Worm (Caenorhabditis elegans) whole organism, L4 larva: ENCODE measurements around the gene Y39A1A.21.

Experiments
- D1046.2 ChIP-seq: fragments of 200-800 bp; sonication (Bioruptor generic); IDR thresholded peaks from 2 replicates; pipeline ENCODE4 v1.3.6; 2022; ENCODE audit warnings: missing genetic modification characterization, missing compliant biosample characterization
- T26A8.4 ChIP-seq: fragments of 200-800 bp; sonication (Bioruptor generic); IDR thresholded peaks from 2 replicates; pipeline ENCODE4 v1.3.6; 2022; ENCODE audit warnings: missing genetic modification characterization, missing compliant biosample characterization
- aha-1 ChIP-seq: fragments of 150-350 bp; peaks from one replicate; lab custom pipeline; 2014; ENCODE audit warnings: missing biosample characterization, missing genetic modification characterization
- ama-1 ChIP-seq: fragments of 150-350 bp; optimal IDR thresholded peaks from 2 replicates; lab custom pipeline; 2014; ENCODE audit warnings: inconsistent platforms, mixed read lengths
- attf-4 ChIP-seq: sonication (generic microtip); optimal IDR thresholded peaks from 3 replicates; lab custom pipeline; 2017; ENCODE audit warnings: missing biosample characterization, missing genetic modification characterization
- ces-1 ChIP-seq: fragments of 150-350 bp; sonication (generic microtip); optimal IDR thresholded peaks from 4 replicates; lab custom pipeline; 2014; ENCODE audit warnings: missing biosample characterization, missing genetic modification reagents, missing genetic modification characterization
- ctbp-1 ChIP-seq: fragments of 200-800 bp; sonication (Bioruptor generic); IDR thresholded peaks from 2 replicates; pipeline ENCODE4 v1.3.6; 2022; ENCODE audit warnings: missing genetic modification reagents, missing genetic modification characterization, missing compliant biosample characterization
- daf-16 ChIP-seq, 3 experiments: sonication (generic microtip); optimal IDR thresholded peaks; 2 replicates each; lab custom pipeline; 2016 to 2017; ENCODE audit warnings: missing genetic modification characterization in 3 of 3, missing genetic modification reagents in 3 of 3, mild to moderate bottlenecking in 2 of 3, missing compliant biosample characterization in 2 of 3, missing biosample characterization in 1 of 3, moderate library complexity in 1 of 3
- dmd-6 ChIP-seq: fragments of 200-800 bp; sonication (Bioruptor generic); IDR thresholded peaks from 2 replicates; pipeline ENCODE4 v1.3.6; 2022; ENCODE audit warnings: missing genetic modification reagents, missing genetic modification characterization, missing compliant biosample characterization
- dmd-9 ChIP-seq: fragments of 200-800 bp; sonication (Bioruptor generic); IDR thresholded peaks from 2 replicates; pipeline ENCODE4 v1.3.6; 2022; ENCODE audit warnings: missing genetic modification reagents, missing genetic modification characterization, missing compliant biosample characterization
- dpl-1 ChIP-seq: fragments of 150-350 bp; optimal IDR thresholded peaks from 2 replicates; lab custom pipeline; 2014; ENCODE audit warnings: missing biosample characterization, missing genetic modification reagents, missing genetic modification characterization
- dve-1 ChIP-seq: sonication (generic microtip); optimal IDR thresholded peaks from 2 replicates; lab custom pipeline; 2017; ENCODE audit warnings: antibody characterized with exemption, mild to moderate bottlenecking, missing genetic modification characterization, missing compliant biosample characterization; ENCODE audit not compliant: insufficient read depth
- egl-43 ChIP-seq: fragments of 200-800 bp; sonication (Bioruptor generic); IDR thresholded peaks from 2 replicates; pipeline ENCODE4 v1.3.6; 2022; ENCODE audit warnings: missing genetic modification reagents, missing genetic modification characterization, missing compliant biosample characterization
- hlh-11 ChIP-seq: fragments of 200-800 bp; sonication (Bioruptor generic); optimal IDR thresholded peaks from 2 replicates; lab custom pipeline; 2018; ENCODE audit warnings: mild to moderate bottlenecking, missing genetic modification characterization, missing compliant biosample characterization
- lin-1 ChIP-seq: fragments of 200-800 bp; sonication (Bioruptor generic); IDR thresholded peaks from 2 replicates; pipeline ENCODE4 v1.3.6; 2022; ENCODE audit warnings: missing genetic modification reagents, missing genetic modification characterization, missing compliant biosample characterization
- lin-38 ChIP-seq: fragments of 200-800 bp; sonication (Bioruptor generic); IDR thresholded peaks from 2 replicates; pipeline ENCODE4 v1.3.6; 2022; ENCODE audit warnings: missing genetic modification reagents, missing genetic modification characterization, missing compliant biosample characterization
- lsy-2 ChIP-seq, 2 experiments: fragments of 150-350 bp in 1 of 2; sonication (generic microtip) in 1 of 2; optimal IDR thresholded peaks; 2 replicates each; lab custom pipeline; 2014 to 2017; ENCODE audit warnings: missing biosample characterization in 2 of 2, missing genetic modification characterization in 2 of 2
- madf-5 ChIP-seq, 2 experiments: fragments of 200-800 bp; sonication (Bioruptor generic); IDR thresholded peaks; 2 replicates each; pipeline ENCODE4 v1.3.6; 2022; ENCODE audit warnings: missing compliant biosample characterization in 2 of 2, missing genetic modification characterization in 2 of 2
- madf-9 ChIP-seq: fragments of 200-800 bp; sonication (Bioruptor generic); conservative IDR thresholded peaks from 2 replicates; pipeline ENCODE4 v1.3.6; 2022; ENCODE audit warnings: missing genetic modification reagents, missing genetic modification characterization, missing compliant biosample characterization
- mdt-29 ChIP-seq: fragments of 200-800 bp; sonication (Bioruptor generic); IDR thresholded peaks from 2 replicates; pipeline ENCODE4 v1.3.6; 2022; ENCODE audit warnings: missing genetic modification reagents, missing genetic modification characterization, missing compliant biosample characterization
- mes-2 ChIP-seq: sonication (generic microtip); optimal IDR thresholded peaks from 2 replicates; lab custom pipeline; 2016; ENCODE audit warnings: missing genotype, mild to moderate bottlenecking, missing genetic modification characterization, missing compliant biosample characterization; ENCODE audit not compliant: poor library complexity, severe bottlenecking
- nhr-237 ChIP-seq: sonication (generic microtip); optimal IDR thresholded peaks from 2 replicates; lab custom pipeline; 2017; ENCODE audit warnings: missing biosample characterization, missing genetic modification characterization
- nhr-28 ChIP-seq: fragments of 150-350 bp; optimal IDR thresholded peaks from 2 replicates; lab custom pipeline; 2014; ENCODE audit warnings: missing biosample characterization, missing genetic modification characterization
- nhr-41 ChIP-seq: fragments of 200-800 bp; sonication (Bioruptor generic); IDR thresholded peaks from 2 replicates; pipeline ENCODE4 v1.3.6; 2022; ENCODE audit warnings: missing genetic modification reagents, missing genetic modification characterization, missing compliant biosample characterization
- nhr-6 ChIP-seq: fragments of 150-350 bp; optimal IDR thresholded peaks from 2 replicates; lab custom pipeline; 2014; ENCODE audit warnings: missing biosample characterization, missing genetic modification characterization
- rbr-2 ChIP-seq: sonication (generic microtip); optimal IDR thresholded peaks from 2 replicates; lab custom pipeline; 2016; ENCODE audit warnings: missing genotype, missing genetic modification characterization, missing compliant biosample characterization
- sdz-12 ChIP-seq: fragments of 200-800 bp; sonication (Bioruptor generic); optimal IDR thresholded peaks from 2 replicates; lab custom pipeline; 2018; ENCODE audit warnings: mild to moderate bottlenecking, missing genetic modification characterization, missing compliant biosample characterization
- skn-1 ChIP-seq: fragments of 150-350 bp; optimal IDR thresholded peaks from 2 replicates; lab custom pipeline; 2014; ENCODE audit warnings: missing biosample characterization, missing genetic modification characterization
- spr-3 ChIP-seq: fragments of 200-800 bp; sonication (Bioruptor generic); optimal IDR thresholded peaks from 2 replicates; lab custom pipeline; 2018; ENCODE audit warnings: mild to moderate bottlenecking, missing genetic modification characterization, missing compliant biosample characterization
- unc-62 ChIP-seq, 3 experiments: fragments of 150-350 bp in 1 of 3; sonication (generic microtip); optimal IDR thresholded peaks in 2 of 3; peaks in 1 of 3; 1 replicate in 1 of 3; 2 replicates in 2 of 3; lab custom pipeline; 2014 to 2017; ENCODE audit warnings: missing biosample characterization in 3 of 3, missing genetic modification characterization in 3 of 3, missing genetic modification reagents in 3 of 3, missing genotype in 1 of 3
- ztf-7 ChIP-seq: fragments of 150-350 bp; optimal IDR thresholded peaks from 2 replicates; lab custom pipeline; 2014; ENCODE audit warnings: missing biosample characterization, missing genetic modification characterization

The Y39A1A.21 gene

DNA sequence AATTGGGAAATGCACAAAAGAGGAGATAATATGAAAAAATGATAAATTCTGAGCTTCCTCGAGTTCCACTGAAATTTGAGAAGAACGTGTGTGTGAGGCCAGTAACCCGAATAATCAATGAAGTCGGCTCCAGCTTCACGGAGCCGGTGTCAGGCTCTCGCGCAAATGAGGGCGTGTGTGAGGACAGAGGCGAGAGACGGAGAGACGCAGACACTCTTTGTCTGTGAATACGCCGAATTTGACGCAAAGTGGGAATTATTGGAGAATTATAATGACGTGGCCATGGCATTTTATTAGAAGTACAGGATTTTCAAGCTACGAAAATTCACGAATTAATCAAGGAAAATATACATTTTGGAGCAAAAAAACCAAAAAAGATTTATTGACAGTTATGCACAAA is 33.1 kb upstream of the Y39A1A.21 start (continued):
- TF ChIP-seq sdz-12 (GFP tag; lab: Kevin White, UChicago): no peak
- peak; percentile 61 for TF ChIP-seq rbr-2 (tag; lab: Kevin White, UChicago)
- no peak for TF ChIP-seq spr-3 (GFP tag; lab: Kevin White, UChicago)
- no peak for TF ChIP-seq madf-9 (GFP tag; lab: Robert Waterston, UW)
- no peak for TF ChIP-seq ztf-7
- no peak for TF ChIP-seq nhr-237 (tag; lab: Kevin White, UChicago)
- TF ChIP-seq mdt-29: no peak
- peak; percentile 60 for TF ChIP-seq dpl-1 (GFP tag; lab: Kevin White, UChicago)
- TF ChIP-seq egl-43 (GFP tag; lab: Robert Waterston, UW): no peak
- no peak for TF ChIP-seq D1046.2 (GFP tag; lab: Robert Waterston, UW)
- TF ChIP-seq ama-1 (lab: Kevin White, UChicago): peak; percentile 62
- no peak for TF ChIP-seq lin-1 (GFP tag; lab: Robert Waterston, UW)
- no peak for TF ChIP-seq skn-1
- TF ChIP-seq madf-5 (GFP tag; IDR thresholded peaks at IDR 0.05; lab: Robert Waterston, UW): no peak
- no peak for TF ChIP-seq ces-1 (GFP tag; lab: Kevin White, UChicago)

DNA sequence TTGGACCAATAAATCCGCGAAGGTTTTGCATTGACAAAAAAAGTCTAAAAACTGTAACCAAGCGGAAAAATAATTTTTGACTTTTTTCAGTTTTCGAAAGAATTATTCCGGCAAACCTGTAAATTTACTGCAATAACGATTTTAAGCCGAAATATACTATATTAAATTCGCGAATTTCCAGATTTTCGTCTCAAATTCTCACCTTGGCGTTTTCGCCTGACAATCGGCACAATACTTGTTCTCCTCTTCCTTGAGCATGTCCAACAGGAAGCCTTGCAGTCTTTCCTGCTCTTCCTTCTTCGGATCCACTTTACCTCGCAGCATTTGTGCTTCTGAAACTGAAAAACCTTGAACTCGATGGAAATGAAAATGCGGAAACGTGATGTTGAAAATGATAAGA is 32.6 kb upstream of the Y39A1A.21 start, which contains the start of gene smap-1:
smap-1 (minus strand) TSS at position 338 of the 400 bp plus-strand sequence.
- peak in 1 of 2 experiments; percentile 56 for TF ChIP-seq unc-62 (GFP tag; optimal IDR thresholded peaks at IDR 0.05 in 1 of 2; lab: Kevin White, UChicago)
- no peak for TF ChIP-seq unc-62 (tag; optimal IDR thresholded peaks at IDR 0.05; lab: Kevin White, UChicago)
- no peak for TF ChIP-seq dmd-9
- no peak for TF ChIP-seq daf-16 (GFP tag; optimal IDR thresholded peaks at IDR 0.05; lab: Kevin White, UChicago)
- TF ChIP-seq daf-16 (tag; optimal IDR thresholded peaks at IDR 0.05; lab: Kevin White, UChicago): no peak

DNA sequence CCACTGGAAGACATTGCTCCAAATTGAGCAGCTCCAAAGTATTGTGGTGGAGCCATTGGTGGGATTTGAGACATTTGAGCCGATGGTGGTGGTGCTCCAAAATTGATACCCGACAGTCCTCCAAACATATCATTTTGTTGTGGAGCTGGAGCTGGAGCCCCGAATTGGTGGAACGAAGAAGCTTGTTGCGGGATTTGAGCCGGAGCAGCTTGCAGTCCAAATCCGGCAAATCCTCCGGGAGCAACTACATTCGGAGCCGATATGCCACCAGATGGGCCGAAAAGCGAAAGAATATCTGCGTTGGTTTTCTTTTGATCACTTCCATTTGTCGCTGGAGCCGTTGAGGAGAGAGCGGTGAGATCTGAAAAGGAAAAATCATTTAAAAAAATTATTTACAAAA is 31.3 kb upstream of the Y39A1A.21 start:
- peak; percentile 88 for TF ChIP-seq aha-1 (tag; lab: Kevin White, UChicago)
- TF ChIP-seq nhr-6 (tag; lab: Kevin White, UChicago): no peak

DNA sequence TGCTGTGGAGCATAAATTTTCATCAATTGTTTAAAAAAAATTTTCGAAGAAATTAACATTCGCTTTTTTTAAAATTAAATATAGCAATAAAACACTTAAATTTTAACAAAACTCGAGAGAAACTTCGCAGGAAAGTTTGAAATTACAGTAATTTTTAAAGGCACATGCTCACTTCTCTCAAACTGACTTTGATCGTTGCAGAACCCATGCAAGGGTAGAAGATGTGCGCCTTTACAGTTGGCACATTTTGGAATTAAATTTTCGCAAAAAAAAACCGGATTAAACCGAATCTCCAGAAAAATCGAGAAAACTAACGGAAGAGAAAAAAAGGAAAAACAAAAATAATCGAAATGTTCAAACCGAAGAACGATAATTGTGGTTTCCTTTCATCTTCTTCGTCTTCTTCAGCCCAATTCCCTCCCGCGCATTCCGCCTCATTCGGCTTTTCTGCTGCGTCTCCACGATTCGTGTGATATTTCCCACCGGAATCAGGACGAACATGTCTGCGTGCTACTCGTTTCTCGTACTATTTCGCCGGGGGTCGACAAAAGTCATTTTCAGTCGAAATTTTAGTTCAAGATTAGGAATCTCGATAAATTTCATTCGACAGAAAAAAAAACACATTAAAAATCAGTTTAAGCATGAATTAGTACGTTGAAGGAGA is 29.6 kb upstream of the Y39A1A.21 start:
- no peak for TF ChIP-seq ctbp-1 (GFP tag; lab: Robert Waterston, UW)
- TF ChIP-seq nhr-41 (GFP tag; lab: Robert Waterston, UW): no peak
- TF ChIP-seq attf-4 (tag; lab: Kevin White, UChicago): no peak
- TF ChIP-seq unc-62 (GFP tag; optimal IDR thresholded peaks at IDR 0.05 in 1 of 2; lab: Kevin White, UChicago): peak in 1 of 2 experiments; percentile 38
- no peak for TF ChIP-seq unc-62 (tag; optimal IDR thresholded peaks at IDR 0.05; lab: Kevin White, UChicago)
- no peak for TF ChIP-seq T26A8.4 (GFP tag; lab: Robert Waterston, UW)
- TF ChIP-seq lin-38: peak; percentile 33; the same call in 1 of the 2 replicates
- peak in 1 of 2 experiments; percentile 8 for TF ChIP-seq lsy-2 (tag; optimal IDR thresholded peaks at IDR 0.05; lab: Kevin White, UChicago)
- peak; percentile 36 for TF ChIP-seq mes-2 (tag; lab: Kevin White, UChicago)
- 0 out of 2 replicates have a peak, but pooled peaks have one; percentile 10 for TF ChIP-seq D1046.2 (GFP tag; lab: Robert Waterston, UW)
- peak; percentile 27 for TF ChIP-seq dve-1 (tag; lab: Kevin White, UChicago)
- TF ChIP-seq hlh-11: peak; percentile 19

DNA sequence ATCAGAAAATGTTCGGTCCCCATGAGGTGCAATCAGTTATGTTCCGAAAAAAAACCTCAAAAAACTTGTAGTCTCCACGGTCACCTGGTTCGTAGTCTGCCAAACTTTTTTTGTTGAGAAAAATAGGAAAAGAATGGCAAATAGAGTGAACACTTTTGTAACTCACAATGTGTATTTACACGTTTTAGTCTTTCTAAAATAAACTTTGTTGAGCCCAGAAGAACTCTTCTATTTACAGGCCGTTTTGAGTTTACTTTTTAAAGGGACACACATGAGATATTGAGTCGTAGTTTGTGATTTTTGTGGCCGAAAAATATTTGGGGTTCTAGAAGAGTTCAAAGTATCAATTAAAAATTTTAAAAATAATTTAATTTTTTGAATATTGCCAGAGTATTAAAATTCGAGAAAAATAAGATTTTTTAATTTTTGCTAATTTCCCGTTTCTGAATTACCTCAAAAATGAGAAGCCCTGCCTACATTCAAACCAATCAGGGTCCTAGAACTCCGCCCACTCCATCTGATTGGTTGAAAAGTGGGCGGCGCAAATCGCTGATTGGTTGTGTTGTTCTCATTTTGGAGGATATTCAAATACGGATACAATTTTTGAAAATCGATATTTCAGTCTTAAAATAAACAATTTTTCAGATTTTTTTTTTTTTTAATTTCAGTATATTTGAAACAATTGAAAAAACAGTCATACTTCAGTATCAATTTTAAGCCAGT is 27.9 kb upstream of the Y39A1A.21 start:
- no peak for TF ChIP-seq dmd-6 (GFP tag; lab: Robert Waterston, UW)
- TF ChIP-seq nhr-28: peak; percentile 46
- TF ChIP-seq, all 104 proteins: peak for 1
